Worm (Caenorhabditis elegans): ENCODE measurements around the gene twk-11.

Gene twk-11

DNA sequence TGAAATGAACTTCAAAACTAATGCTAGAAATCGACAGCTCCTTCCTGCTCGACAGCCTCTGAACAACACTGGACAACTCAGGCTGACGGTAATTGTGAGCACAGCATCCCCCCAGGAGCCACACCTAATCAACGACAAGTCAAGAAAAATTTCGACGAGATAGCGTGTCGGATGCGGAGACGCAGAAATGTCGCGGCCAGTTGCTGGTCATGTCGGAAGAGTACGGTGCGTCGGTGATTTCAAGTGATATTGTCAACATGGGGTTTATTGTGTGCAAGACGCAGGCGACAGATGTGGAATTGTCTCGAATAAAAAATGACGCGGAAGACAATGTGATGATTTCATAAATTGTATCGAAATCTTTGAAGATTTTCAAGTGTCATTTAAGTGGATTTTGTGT lies at the start of gene twk-11:
Gene twk-11 (minus strand): TSS at position 101 of the 400 bp plus-strand sequence.
- TF ChIP-seq ama-1 (optimal IDR thresholded peaks at IDR 0.05) (no peak), tbx-37 (GFP tag; conservative IDR thresholded peaks at IDR 0.05) (no peak), hmg-4 (GFP tag; optimal IDR thresholded peaks at IDR 0.05) (no peak), tbx-11 (GFP tag; IDR thresholded peaks at IDR 0.05) (no peak), pes-1 (GFP tag; IDR thresholded peaks at IDR 0.05) (no peak), ceh-13 (GFP tag; optimal IDR thresholded peaks at IDR 0.05) (no peak), tra-4 (tag; optimal IDR thresholded peaks at IDR 0.05) (no peak), ceh-36 (tag; optimal IDR thresholded peaks at IDR 0.05) (no peak), flt-1 (GFP tag; IDR thresholded peaks at IDR 0.05) (no peak), F13C5.2 (tag; optimal IDR thresholded peaks at IDR 0.05) (no peak), B0310.2 (tag; optimal IDR thresholded peaks at IDR 0.05) (no peak), sea-1 (GFP tag; conservative IDR thresholded peaks at IDR 0.05) (no peak), scrt-1 (GFP tag; IDR thresholded peaks at IDR 0.05) (no peak), hnd-1 (tag; optimal IDR thresholded peaks at IDR 0.05) (no peak), aly-1 (tag; optimal IDR thresholded peaks at IDR 0.05) (no peak), ets-7 (tag; optimal IDR thresholded peaks at IDR 0.05) (no peak), hmbx-1 (tag; optimal IDR thresholded peaks at IDR 0.05) (no peak)

DNA sequence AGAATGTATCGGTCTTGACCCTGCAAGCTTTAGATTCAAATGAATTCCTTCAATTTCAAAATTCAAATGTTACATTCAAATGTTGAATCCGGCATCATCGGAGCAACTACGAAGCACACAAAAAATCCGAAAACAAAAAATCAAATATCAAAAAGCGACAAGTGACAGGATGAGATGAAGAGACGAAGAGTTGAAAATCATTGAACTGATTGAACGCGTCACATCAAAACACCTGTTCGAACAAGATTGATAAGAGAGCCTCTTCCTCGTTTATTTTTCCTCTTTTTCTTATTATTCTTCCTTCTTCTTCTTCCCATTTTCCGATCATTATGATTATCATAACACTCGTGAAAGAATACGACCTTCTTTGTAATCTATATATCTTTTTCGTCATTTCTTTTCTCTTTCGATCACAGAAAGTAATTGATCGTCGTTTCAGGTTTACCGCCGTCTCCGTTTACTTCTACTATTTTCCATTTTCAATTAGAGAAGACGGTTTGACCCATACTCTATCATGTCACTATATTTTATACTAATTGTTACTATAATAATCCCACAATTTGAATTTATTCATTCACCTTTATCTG lies 49.2 kb upstream of the twk-11 start, which contains the start of gene VC5.2:
Gene VC5.2 (plus strand): TSS at position 439 of the 587 bp plus-strand sequence.
- TF ChIP-seq tbx-37 (GFP tag; conservative IDR thresholded peaks at IDR 0.05) (no peak), flt-1 (GFP tag; IDR thresholded peaks at IDR 0.05) (no peak), ama-1 (optimal IDR thresholded peaks at IDR 0.05) (no peak), tbx-11 (GFP tag; IDR thresholded peaks at IDR 0.05) (no peak)

DNA sequence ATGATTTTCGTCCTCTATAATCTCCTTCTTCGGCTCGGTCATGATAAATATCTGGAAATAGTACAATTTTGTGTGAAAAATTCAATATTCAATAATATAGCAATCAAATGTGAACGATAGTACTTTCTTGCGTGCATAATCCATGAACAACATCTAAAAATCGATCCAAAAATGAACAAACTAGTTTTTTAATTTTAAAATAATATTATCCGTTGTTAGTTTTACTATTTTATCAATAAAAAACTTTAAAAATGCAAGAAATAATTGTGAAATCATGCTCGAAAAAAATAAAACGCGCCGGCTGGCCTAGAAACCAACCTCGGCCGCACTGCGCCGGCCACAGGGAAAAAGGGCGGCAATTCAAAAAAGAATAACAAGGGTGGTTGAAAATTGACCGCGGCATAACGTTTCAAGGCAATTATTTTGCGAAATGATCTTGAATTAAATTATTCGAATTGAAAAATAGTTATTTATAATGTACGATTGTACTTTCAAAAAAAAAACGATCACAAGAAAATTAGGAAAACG lies 48.3 kb upstream of the twk-11 start, which contains the start of gene mys-1:
Gene mys-1 (minus strand): TSS at position 51 of the 528 bp plus-strand sequence.
- TF ChIP-seq tbx-11 (GFP tag; IDR thresholded peaks at IDR 0.05), result no peak
- TF ChIP-seq hmg-4 (GFP tag; optimal IDR thresholded peaks at IDR 0.05), result peak; percentile 43
- TF ChIP-seq hmbx-1 (tag; optimal IDR thresholded peaks at IDR 0.05), result no peak
- TF ChIP-seq hnd-1 (tag; optimal IDR thresholded peaks at IDR 0.05), result no peak
- TF ChIP-seq B0310.2 (tag; optimal IDR thresholded peaks at IDR 0.05), result no peak
- TF ChIP-seq pes-1 (GFP tag; IDR thresholded peaks at IDR 0.05), result no peak; the same call in 1 of the 2 replicates
- TF ChIP-seq tra-4 (tag; optimal IDR thresholded peaks at IDR 0.05), result no peak
- peak; percentile 39 for TF ChIP-seq F13C5.2 (tag; optimal IDR thresholded peaks at IDR 0.05)
- TF ChIP-seq aly-1 (tag; optimal IDR thresholded peaks at IDR 0.05), result no peak
- peak; percentile 67 for TF ChIP-seq tbx-37 (GFP tag; conservative IDR thresholded peaks at IDR 0.05)
- no peak for TF ChIP-seq ets-7 (tag; optimal IDR thresholded peaks at IDR 0.05)
- no peak for TF ChIP-seq scrt-1 (GFP tag; IDR thresholded peaks at IDR 0.05)
- no peak for TF ChIP-seq ceh-13 (GFP tag; optimal IDR thresholded peaks at IDR 0.05)
- TF ChIP-seq sea-1 (GFP tag; conservative IDR thresholded peaks at IDR 0.05), result no peak
- TF ChIP-seq ceh-36 (tag; optimal IDR thresholded peaks at IDR 0.05), result no peak

DNA sequence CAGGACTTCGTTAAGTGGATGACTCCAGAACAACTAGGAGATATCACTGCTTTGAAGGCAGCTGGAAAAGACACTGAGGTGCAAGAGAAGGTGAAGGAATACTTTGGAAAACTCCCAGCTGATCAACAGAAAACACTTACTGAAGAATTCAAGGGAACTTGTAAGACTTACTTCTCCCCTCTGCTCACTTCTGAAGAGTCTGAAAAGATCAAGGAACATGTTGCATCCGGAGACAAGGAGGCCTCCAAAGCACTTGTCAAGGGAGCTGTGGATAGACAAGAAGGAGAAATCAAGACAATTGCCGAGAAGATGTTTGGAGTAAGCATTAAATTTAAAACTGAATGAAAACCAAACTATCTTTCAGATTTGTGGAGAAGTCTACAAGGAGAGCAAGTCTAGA lies 43.0 kb upstream of the twk-11 start:
- TF ChIP-seq flt-1 (GFP tag; IDR thresholded peaks at IDR 0.05) (no peak), ceh-36 (tag; optimal IDR thresholded peaks at IDR 0.05) (no peak), tbx-37 (GFP tag; conservative IDR thresholded peaks at IDR 0.05) (no peak), tra-4 (tag; optimal IDR thresholded peaks at IDR 0.05) (no peak), B0310.2 (tag; optimal IDR thresholded peaks at IDR 0.05) (no peak), hnd-1 (tag; optimal IDR thresholded peaks at IDR 0.05) (no peak), scrt-1 (GFP tag; IDR thresholded peaks at IDR 0.05) (no peak), hmbx-1 (tag; optimal IDR thresholded peaks at IDR 0.05) (no peak)

DNA sequence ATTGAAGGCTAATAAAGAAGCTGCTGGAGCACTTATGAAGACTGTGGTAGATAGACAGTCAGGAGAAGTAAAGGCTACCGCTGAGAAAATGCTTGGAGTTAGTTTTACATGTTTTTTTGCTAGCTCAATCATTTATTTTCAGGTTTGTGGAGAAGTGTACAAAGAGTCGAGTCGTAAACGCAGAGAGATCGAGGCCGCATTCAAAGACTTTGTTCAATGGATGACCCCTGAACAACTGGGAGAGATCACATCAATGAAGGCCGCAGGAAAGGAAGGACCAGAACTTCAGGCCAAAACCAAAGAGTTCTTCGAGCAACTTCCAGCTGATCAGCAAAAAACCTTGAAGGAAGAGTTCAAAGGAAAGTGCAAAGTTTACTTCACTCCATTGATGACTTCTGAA lies 42.4 kb upstream of the twk-11 start:
- no peak for TF ChIP-seq hnd-1 (tag; optimal IDR thresholded peaks at IDR 0.05)
- TF ChIP-seq tbx-37 (GFP tag; conservative IDR thresholded peaks at IDR 0.05), result no peak
- no peak for TF ChIP-seq ceh-13 (GFP tag; optimal IDR thresholded peaks at IDR 0.05)
- TF ChIP-seq hmbx-1 (tag; optimal IDR thresholded peaks at IDR 0.05), result no peak
- TF ChIP-seq ceh-36 (tag; optimal IDR thresholded peaks at IDR 0.05), result no peak
- no peak for TF ChIP-seq B0310.2 (tag; optimal IDR thresholded peaks at IDR 0.05)
- no peak for TF ChIP-seq tbx-11 (GFP tag; IDR thresholded peaks at IDR 0.05)
- TF ChIP-seq ama-1 (optimal IDR thresholded peaks at IDR 0.05), result no peak
- TF ChIP-seq F13C5.2 (tag; optimal IDR thresholded peaks at IDR 0.05), result no peak
- TF ChIP-seq pes-1 (GFP tag; IDR thresholded peaks at IDR 0.05), result no peak
- TF ChIP-seq scrt-1 (GFP tag; IDR thresholded peaks at IDR 0.05), result no peak
- TF ChIP-seq tra-4 (tag; optimal IDR thresholded peaks at IDR 0.05), result no peak
- TF ChIP-seq aly-1 (tag; optimal IDR thresholded peaks at IDR 0.05), result no peak
- no peak for TF ChIP-seq sea-1 (GFP tag; conservative IDR thresholded peaks at IDR 0.05)

DNA sequence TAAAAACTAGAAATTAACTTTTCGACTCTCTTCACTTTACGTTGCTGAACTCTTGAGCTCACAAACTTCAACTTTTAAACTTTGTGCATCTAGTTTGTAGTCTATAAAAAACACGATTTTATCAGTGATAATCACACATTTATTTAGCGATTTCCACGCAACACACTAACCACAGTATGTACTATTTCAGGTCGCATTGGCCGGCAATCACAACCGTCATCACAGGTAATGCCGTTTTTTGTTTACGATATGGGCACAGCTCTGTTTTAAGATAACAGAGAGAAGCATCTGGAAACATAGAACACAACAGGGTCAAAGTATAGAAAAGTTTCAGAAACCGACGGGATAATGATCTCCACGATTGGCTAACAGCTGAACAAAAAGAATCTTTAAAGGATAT lies 39.8 kb upstream of the twk-11 start:
- TF ChIP-seq sea-1 (GFP tag; conservative IDR thresholded peaks at IDR 0.05) (no peak), ceh-36 (tag; optimal IDR thresholded peaks at IDR 0.05) (no peak), flt-1 (GFP tag; IDR thresholded peaks at IDR 0.05) (no peak), ets-7 (tag; optimal IDR thresholded peaks at IDR 0.05) (no peak), F13C5.2 (tag; optimal IDR thresholded peaks at IDR 0.05) (no peak), hmbx-1 (tag; optimal IDR thresholded peaks at IDR 0.05) (no peak), hmg-4 (GFP tag; optimal IDR thresholded peaks at IDR 0.05) (no peak)

DNA sequence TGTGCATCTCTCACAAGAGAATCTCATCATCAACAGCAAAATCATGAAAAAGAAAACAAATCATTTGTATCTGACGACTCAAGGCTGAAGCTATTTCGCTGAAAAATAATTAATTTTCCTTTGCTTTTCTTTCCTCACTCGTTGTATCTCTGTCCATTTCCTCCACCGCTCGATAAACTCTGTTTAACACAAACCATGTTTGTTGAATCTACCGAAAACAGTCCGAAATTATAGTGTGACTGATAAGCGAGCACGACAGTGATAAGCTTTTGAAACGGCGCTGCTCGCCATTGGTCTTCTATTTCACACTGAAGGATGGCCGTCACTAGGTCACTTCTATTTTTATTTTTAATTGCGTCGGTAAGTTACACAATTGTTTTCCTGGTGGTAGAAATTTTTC lies 39.3 kb upstream of the twk-11 start, which contains the start of gene npa-1:
Gene npa-1 (plus strand): TSS at position 142 of the 400 bp plus-strand sequence.
- TF ChIP-seq F13C5.2 (tag; optimal IDR thresholded peaks at IDR 0.05), result no peak
- TF ChIP-seq ets-7 (tag; optimal IDR thresholded peaks at IDR 0.05), result no peak
- no peak for TF ChIP-seq hnd-1 (tag; optimal IDR thresholded peaks at IDR 0.05)
- TF ChIP-seq tbx-37 (GFP tag; conservative IDR thresholded peaks at IDR 0.05), result no peak
- TF ChIP-seq ama-1 (optimal IDR thresholded peaks at IDR 0.05), result no peak

DNA sequence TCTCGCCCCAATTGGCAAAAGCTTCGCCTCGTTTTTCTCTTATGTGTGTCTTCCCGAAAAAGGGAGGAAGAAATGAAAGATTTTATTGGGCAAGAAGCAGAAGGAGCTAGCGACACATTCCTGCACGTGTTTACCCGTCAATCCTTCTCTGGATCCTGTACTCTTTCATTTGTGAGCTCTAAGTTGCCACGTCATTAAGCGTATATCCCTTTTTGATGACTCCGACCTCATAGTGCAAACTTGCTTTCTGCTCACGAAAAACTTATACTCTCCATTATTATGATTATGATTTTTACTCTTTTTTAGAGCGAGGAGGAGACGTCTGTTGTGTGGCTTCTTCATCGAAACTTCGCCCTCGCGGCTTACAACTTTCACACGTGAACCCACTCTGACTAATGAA lies 35.9 kb upstream of the twk-11 start, which contains the start of gene F27B10.1:
Gene F27B10.1 (plus strand): TSS at position 301 of the 400 bp plus-strand sequence.
- TF ChIP-seq pes-1 (GFP tag; IDR thresholded peaks at IDR 0.05) (no peak), ceh-13 (GFP tag; optimal IDR thresholded peaks at IDR 0.05) (no peak), tbx-11 (GFP tag; IDR thresholded peaks at IDR 0.05) (no peak), hmg-4 (GFP tag; optimal IDR thresholded peaks at IDR 0.05) (no peak), tbx-37 (GFP tag; conservative IDR thresholded peaks at IDR 0.05) (no peak), tra-4 (tag; optimal IDR thresholded peaks at IDR 0.05) (no peak), sea-1 (GFP tag; conservative IDR thresholded peaks at IDR 0.05) (no peak), hnd-1 (tag; optimal IDR thresholded peaks at IDR 0.05) (no peak), flt-1 (GFP tag; IDR thresholded peaks at IDR 0.05) (no peak), ets-7 (tag; optimal IDR thresholded peaks at IDR 0.05) (no peak), scrt-1 (GFP tag; IDR thresholded peaks at IDR 0.05) (no peak), ceh-36 (tag; optimal IDR thresholded peaks at IDR 0.05) (no peak), B0310.2 (tag; optimal IDR thresholded peaks at IDR 0.05) (no peak), F13C5.2 (tag; optimal IDR thresholded peaks at IDR 0.05) (no peak), hmbx-1 (tag; optimal IDR thresholded peaks at IDR 0.05) (no peak), ama-1 (optimal IDR thresholded peaks at IDR 0.05) (no peak), aly-1 (tag; optimal IDR thresholded peaks at IDR 0.05) (no peak)

Data from whole organism, early embryonic.